Worm (Caenorhabditis elegans) whole organism, mixed stage, embryonic: Measurements from ENCODE around the gene nsy-7.

Experiments
- M03D4.4 ChIP-seq: sonication (generic microtip); optimal IDR thresholded peaks from 2 replicates; lab custom pipeline; 2017; ENCODE audit warnings: mild to moderate bottlenecking, missing genetic modification characterization, missing compliant biosample characterization
- bed-3 ChIP-seq: fragments of 200-800 bp; sonication (Bioruptor generic); optimal IDR thresholded peaks from 3 replicates; lab custom pipeline; 2018; ENCODE audit warnings: mild to moderate bottlenecking, missing genetic modification characterization, moderate library complexity, missing compliant biosample characterization
- blmp-1 ChIP-seq: fragments of 150-350 bp; optimal IDR thresholded peaks from 2 replicates; lab custom pipeline; 2014; ENCODE audit warnings: missing biosample characterization, missing genetic modification characterization
- ceh-39 ChIP-seq: fragments of 150-350 bp; optimal IDR thresholded peaks from 2 replicates; lab custom pipeline; 2014; ENCODE audit warnings: missing biosample characterization, missing genetic modification characterization
- ceh-43 ChIP-seq: fragments of 200-800 bp; sonication (Bioruptor generic); optimal IDR thresholded peaks from 2 replicates; lab custom pipeline; 2018; ENCODE audit warnings: mild to moderate bottlenecking, missing genetic modification characterization, moderate library complexity, missing compliant biosample characterization
- ceh-83 ChIP-seq: fragments of 200-800 bp; sonication (Bioruptor generic); optimal IDR thresholded peaks from 2 replicates; lab custom pipeline; 2018; ENCODE audit warnings: mild to moderate bottlenecking, missing genetic modification characterization, missing compliant biosample characterization
- ces-1 ChIP-seq: fragments of 150-350 bp; optimal IDR thresholded peaks from 2 replicates; lab custom pipeline; 2014; ENCODE audit warnings: missing biosample characterization, missing genetic modification reagents, missing genetic modification characterization
- cnd-1 ChIP-seq: fragments of 200-800 bp; sonication (Bioruptor generic); optimal IDR thresholded peaks from 2 replicates; lab custom pipeline; 2018; ENCODE audit warnings: mild to moderate bottlenecking, missing genetic modification characterization, missing compliant biosample characterization
- drap-1 ChIP-seq: fragments of 200-800 bp; sonication (Bioruptor generic); optimal IDR thresholded peaks from 3 replicates; lab custom pipeline; 2018; ENCODE audit warnings: mild to moderate bottlenecking, missing genetic modification characterization, missing compliant biosample characterization
- elt-1 ChIP-seq: sonication (generic microtip); optimal IDR thresholded peaks from 2 replicates; lab custom pipeline; 2017; ENCODE audit warnings: missing genetic modification characterization, mild to moderate bottlenecking, missing compliant biosample characterization, antibody characterized with exemption, moderate library complexity, borderline replicate concordance; ENCODE audit not compliant: insufficient read depth
- elt-3 ChIP-seq: fragments of 150-350 bp; optimal IDR thresholded peaks from 2 replicates; lab custom pipeline; 2014; ENCODE audit warnings: missing biosample characterization, missing genetic modification characterization
- flh-1 ChIP-seq: fragments of 200-800 bp; sonication (Bioruptor generic); optimal IDR thresholded peaks from 2 replicates; lab custom pipeline; 2018; ENCODE audit warnings: mild to moderate bottlenecking, missing genetic modification characterization, moderate library complexity, missing compliant biosample characterization
- ham-2 ChIP-seq: fragments of 200-800 bp; sonication (Bioruptor generic); optimal IDR thresholded peaks from 2 replicates; lab custom pipeline; 2018; ENCODE audit warnings: mild to moderate bottlenecking, missing genetic modification characterization, missing compliant biosample characterization
- hlh-1 ChIP-seq: fragments of 150-350 bp; optimal IDR thresholded peaks from 2 replicates; lab custom pipeline; 2014; ENCODE audit warnings: missing biosample characterization, missing genetic modification reagents, missing genetic modification characterization
- lin-13 ChIP-seq: fragments of 150-350 bp; optimal IDR thresholded peaks from 2 replicates; lab custom pipeline; 2014; ENCODE audit warnings: missing biosample characterization, missing genetic modification characterization
- lin-32 ChIP-seq: fragments of 200-800 bp; sonication (Bioruptor generic); optimal IDR thresholded peaks from 2 replicates; lab custom pipeline; 2018; ENCODE audit warnings: mild to moderate bottlenecking, missing genetic modification characterization, missing compliant biosample characterization
- lsy-2 ChIP-seq: fragments of 150-350 bp; optimal IDR thresholded peaks from 2 replicates; lab custom pipeline; 2014; ENCODE audit warnings: missing biosample characterization, missing genetic modification characterization
- mab-5 ChIP-seq: fragments of 150-350 bp; optimal IDR thresholded peaks from 2 replicates; lab custom pipeline; 2014; ENCODE audit warnings: missing biosample characterization, missing genetic modification characterization
- mep-1 ChIP-seq: fragments of 150-350 bp; optimal IDR thresholded peaks from 2 replicates; lab custom pipeline; 2017; ENCODE audit warnings: missing biosample characterization, missing genetic modification reagents, missing genetic modification characterization, inconsistent platforms
- mls-2 ChIP-seq: sonication (generic microtip); optimal IDR thresholded peaks from 2 replicates; lab custom pipeline; 2016; ENCODE audit warnings: mild to moderate bottlenecking, missing genetic modification characterization, moderate library complexity, missing compliant biosample characterization
- nhr-12 ChIP-seq: fragments of 150-350 bp; optimal IDR thresholded peaks from 2 replicates; lab custom pipeline; 2014; ENCODE audit warnings: missing biosample characterization, missing genetic modification characterization
- nhr-2 ChIP-seq: fragments of 150-350 bp; optimal IDR thresholded peaks from 2 replicates; lab custom pipeline; 2014; ENCODE audit warnings: missing biosample characterization, missing genetic modification characterization
- nhr-28 ChIP-seq: fragments of 150-350 bp; optimal IDR thresholded peaks from 2 replicates; lab custom pipeline; 2014; ENCODE audit warnings: missing biosample characterization, missing genetic modification characterization
- nhr-76 ChIP-seq: sonication (generic microtip); optimal IDR thresholded peaks from 2 replicates; lab custom pipeline; 2017; ENCODE audit warnings: missing biosample characterization, missing genetic modification characterization
- pha-4 ChIP-seq: fragments of 150-350 bp; optimal IDR thresholded peaks from 2 replicates; lab custom pipeline; 2018; ENCODE audit warnings: missing biosample characterization, missing genetic modification reagents, missing genetic modification characterization
- sem-2 ChIP-seq: fragments of 200-800 bp; sonication (Bioruptor generic); optimal IDR thresholded peaks from 2 replicates; lab custom pipeline; 2018; ENCODE audit warnings: mild to moderate bottlenecking, missing genetic modification characterization, missing compliant biosample characterization
- tbx-8 ChIP-seq: fragments of 200-800 bp; sonication (Bioruptor generic); optimal IDR thresholded peaks from 2 replicates; lab custom pipeline; 2018; ENCODE audit warnings: mild to moderate bottlenecking, missing genetic modification characterization, moderate library complexity, missing compliant biosample characterization
- unc-120 ChIP-seq: sonication (generic microtip); optimal IDR thresholded peaks from 2 replicates; lab custom pipeline; 2017; ENCODE audit warnings: missing genetic modification characterization, missing compliant biosample characterization; ENCODE audit not compliant: poor library complexity, severe bottlenecking
- unc-39 ChIP-seq: fragments of 150-350 bp; optimal IDR thresholded peaks from 2 replicates; lab custom pipeline; 2014; ENCODE audit warnings: missing biosample characterization, missing genetic modification characterization
- unc-62 ChIP-seq: fragments of 150-350 bp; optimal IDR thresholded peaks from 2 replicates; lab custom pipeline; 2014; ENCODE audit warnings: missing biosample characterization, missing genetic modification reagents, missing genetic modification characterization
- zip-8 ChIP-seq: fragments of 150-350 bp; optimal IDR thresholded peaks from 2 replicates; lab custom pipeline; 2014; ENCODE audit warnings: missing biosample characterization, missing genetic modification characterization
- ztf-11 ChIP-seq: fragments of 150-350 bp; optimal IDR thresholded peaks from 2 replicates; lab custom pipeline; 2014; ENCODE audit warnings: missing biosample characterization, missing genetic modification characterization

nsy-7 gene

ce11 chrIV:8086552-8086951 lies at the start of gene nsy-7:
nsy-7 (minus strand) TSS chrIV:8086652.
- TF ChIP-seq ceh-39 (tag; lab: Kevin White, UChicago), result no peak
- no peak for TF ChIP-seq mep-1
- no peak for TF ChIP-seq elt-3 (tag; lab: Kevin White, UChicago)
- no peak for TF ChIP-seq flh-1 (GFP tag; lab: Kevin White, UChicago)
- TF ChIP-seq ceh-83 (GFP tag; lab: Kevin White, UChicago), result no peak
- TF ChIP-seq ces-1, result no peak
- no peak for TF ChIP-seq blmp-1 (tag; lab: Kevin White, UChicago)
- no peak for TF ChIP-seq drap-1 (GFP tag; lab: Kevin White, UChicago)
- no peak for TF ChIP-seq zip-8
- TF ChIP-seq tbx-8 (GFP tag; lab: Kevin White, UChicago), result no peak
- TF ChIP-seq lsy-2 (tag; lab: Kevin White, UChicago), result no peak
- no peak for TF ChIP-seq pha-4
- no peak for TF ChIP-seq cnd-1 (tag; lab: Kevin White, UChicago)
- TF ChIP-seq ham-2 (GFP tag; lab: Kevin White, UChicago), result no peak
- no peak for TF ChIP-seq M03D4.4
- no peak for TF ChIP-seq hlh-1

DNA sequence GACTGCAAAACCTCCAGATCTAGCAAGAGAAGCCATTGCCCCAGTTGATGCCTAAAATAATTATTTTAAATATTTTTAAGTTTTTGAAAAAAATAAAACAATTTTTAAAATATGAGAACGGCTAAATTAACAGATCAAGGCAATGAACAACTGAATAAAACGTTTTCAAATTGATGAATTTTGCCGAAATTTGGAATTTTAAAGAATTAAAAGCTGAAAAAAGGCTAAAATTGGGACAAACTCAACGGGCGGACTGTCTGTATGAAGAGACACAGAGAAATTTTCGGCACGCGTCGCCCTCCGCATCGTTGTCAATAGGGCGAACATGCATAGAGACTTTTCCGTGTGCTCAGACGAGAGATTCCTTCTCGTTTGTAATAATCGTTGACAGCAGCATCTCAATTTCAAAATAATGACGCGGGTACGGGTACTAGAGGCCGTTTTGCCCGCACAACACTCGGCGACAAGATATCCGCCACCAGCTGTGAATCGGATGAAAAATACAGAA lies 49.6 kb upstream of the nsy-7 start, which contains the start of the genes isp-1 and islo-1:
isp-1 (minus strand) TSS at position 51 of the 508 bp plus-strand sequence.
islo-1 (plus strand) TSS at position 385 of the 508 bp plus-strand sequence.
- peak; percentile 11 for TF ChIP-seq ces-1
- TF ChIP-seq ztf-11 (tag; lab: Kevin White, UChicago), result no peak
- peak; percentile 37 for TF ChIP-seq ceh-39 (tag; lab: Kevin White, UChicago)
- no peak for TF ChIP-seq nhr-28
- no peak for TF ChIP-seq drap-1 (GFP tag; lab: Kevin White, UChicago)
- TF ChIP-seq tbx-8 (GFP tag; lab: Kevin White, UChicago), result no peak
- peak; percentile 18 for TF ChIP-seq lin-13 (tag; lab: Kevin White, UChicago)
- TF ChIP-seq M03D4.4, result no peak
- TF ChIP-seq elt-1 (tag; lab: Kevin White, UChicago), result no peak
- TF ChIP-seq pha-4, result peak; percentile 73
- TF ChIP-seq hlh-1, result peak; percentile 47
- TF ChIP-seq unc-120 (tag; lab: Kevin White, UChicago), result peak; percentile 42
- peak; percentile 42 for TF ChIP-seq lsy-2 (tag; lab: Kevin White, UChicago)
- TF ChIP-seq unc-62, result peak; percentile 38
- peak; percentile 77 for TF ChIP-seq mep-1
- TF ChIP-seq cnd-1 (tag; lab: Kevin White, UChicago), result peak; percentile 28

- no peak for TF ChIP-seq lin-32 (GFP tag; lab: Kevin White, UChicago)
- peak; percentile 70 for TF ChIP-seq pha-4
- TF ChIP-seq, all 35 proteins: peak for 1
Observed at ce11 chrIV:8133536-8133935, 47.1 kb upstream of the nsy-7 start, which contains the start of gene sph-1. sph-1 (minus strand) TSS chrIV:8133558.

DNA sequence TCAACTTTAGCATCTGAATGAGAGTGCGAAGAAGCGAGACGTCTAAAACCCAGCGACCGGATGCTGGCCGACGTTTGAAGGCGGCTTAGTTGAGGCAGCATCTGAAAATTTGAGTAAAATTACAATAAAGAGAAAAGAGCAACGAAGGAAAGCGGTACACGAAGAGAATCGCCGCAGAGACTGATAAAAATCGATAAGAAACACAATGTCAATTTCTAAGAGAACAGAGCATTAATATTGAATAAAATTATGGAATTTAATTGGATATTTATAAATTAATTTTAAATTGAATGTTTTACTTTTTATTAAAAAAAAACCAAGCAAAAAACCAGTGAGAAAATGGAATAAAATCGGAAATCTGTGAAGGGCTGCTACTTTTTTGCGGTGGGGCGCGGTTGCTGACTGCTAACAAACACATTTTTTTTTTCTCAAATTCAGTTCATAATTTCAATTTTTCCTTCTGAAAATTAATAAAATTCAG lies 43.7 kb upstream of the nsy-7 start, which contains the start of the genes ndub-11 and moc-3:
ndub-11 (minus strand) TSS at position 101 of the 481 bp plus-strand sequence.
moc-3 (plus strand) TSS at position 431 of the 481 bp plus-strand sequence.
- no peak for TF ChIP-seq unc-39 (tag; lab: Kevin White, UChicago)
- TF ChIP-seq tbx-8 (GFP tag; lab: Kevin White, UChicago), result no peak
- no peak for TF ChIP-seq ceh-43 (GFP tag; lab: Kevin White, UChicago)
- TF ChIP-seq elt-3 (tag; lab: Kevin White, UChicago), result no peak
- TF ChIP-seq ham-2 (GFP tag; lab: Kevin White, UChicago), result no peak
- no peak for TF ChIP-seq sem-2
- TF ChIP-seq elt-1 (tag; lab: Kevin White, UChicago), result no peak
- TF ChIP-seq mab-5 (tag; lab: Kevin White, UChicago), result no peak
- no peak for TF ChIP-seq nhr-2 (tag; lab: Kevin White, UChicago)
- no peak for TF ChIP-seq bed-3 (GFP tag; lab: Kevin White, UChicago)
- no peak for TF ChIP-seq ces-1
- TF ChIP-seq unc-62, result no peak
- no peak for TF ChIP-seq drap-1 (GFP tag; lab: Kevin White, UChicago)
- no peak for TF ChIP-seq nhr-76 (tag; lab: Kevin White, UChicago)
- no peak for TF ChIP-seq mls-2 (tag; lab: Kevin White, UChicago)
- TF ChIP-seq unc-120 (tag; lab: Kevin White, UChicago), result no peak
- no peak for TF ChIP-seq cnd-1 (tag; lab: Kevin White, UChicago)
- no peak for TF ChIP-seq zip-8
- no peak for TF ChIP-seq mep-1
- TF ChIP-seq nhr-12, result no peak
- TF ChIP-seq, all 35 proteins: peak for 0
